Fruit fly (Drosophila melanogaster) whole organism, embryonic: ENCODE results near the gene sing.
A peak's percentile ranks its signal among the peaks of the same experiment; 100 is the strongest.

Source experiments
- Atf3 ChIP-seq: fragments of 200-800 bp; sonication (Bioruptor generic); optimal IDR thresholded peaks from 3 replicates; lab custom pipeline; 2016; ENCODE audit warnings: missing biosample characterization, missing genetic modification characterization
- CG11085 ChIP-seq: fragments of 200-800 bp; sonication (Bioruptor generic); IDR thresholded peaks from 2 replicates; pipeline ENCODE4 v1.3.6; 2022; ENCODE audit warnings: missing biosample characterization, missing genetic modification characterization
- CG14014 ChIP-seq: fragments of 200-800 bp; sonication (Bioruptor generic); IDR thresholded peaks from 2 replicates; pipeline ENCODE4 v1.3.6; 2022; ENCODE audit warnings: missing biosample characterization, missing genetic modification characterization
- CG1647 ChIP-seq: fragments of 200-800 bp; sonication (Bioruptor generic); optimal IDR thresholded peaks from 3 replicates; lab custom pipeline; 2016; ENCODE audit warnings: missing biosample characterization, missing genetic modification characterization
- CG18476 ChIP-seq: fragments of 200-800 bp; sonication (Bioruptor generic); optimal IDR thresholded peaks from 2 replicates; lab custom pipeline; 2016; ENCODE audit warnings: missing biosample characterization, mild to moderate bottlenecking, missing genetic modification characterization
- CG2202 ChIP-seq: fragments of 200-800 bp; sonication (Bioruptor generic); optimal IDR thresholded peaks from 2 replicates; lab custom pipeline; 2018; ENCODE audit warnings: missing biosample characterization, mild to moderate bottlenecking, missing genetic modification characterization
- CG34422 ChIP-seq: fragments of 200-800 bp; sonication (Bioruptor generic); IDR thresholded peaks from 3 replicates; pipeline ENCODE4 v1.3.6; 2022; ENCODE audit warnings: missing biosample characterization, missing genetic modification characterization
- CG3838 ChIP-seq: fragments of 200-800 bp; sonication (Bioruptor generic); optimal IDR thresholded peaks from 3 replicates; lab custom pipeline; 2016; ENCODE audit warnings: missing biosample characterization, missing genetic modification characterization
- CG4360 ChIP-seq: fragments of 200-800 bp; sonication (Bioruptor generic); IDR thresholded peaks from 2 replicates; pipeline ENCODE4 v1.3.6; 2022; ENCODE audit warnings: missing biosample characterization, missing genetic modification characterization
- CG4707 ChIP-seq: fragments of 200-800 bp; sonication (Bioruptor generic); optimal IDR thresholded peaks from 2 replicates; lab custom pipeline; 2018; ENCODE audit warnings: missing biosample characterization, mild to moderate bottlenecking, missing genetic modification characterization, moderate library complexity
- CG6689 ChIP-seq: fragments of 200-800 bp; sonication (Bioruptor generic); IDR thresholded peaks from 2 replicates; pipeline ENCODE4 v1.3.6; 2022; ENCODE audit warnings: missing biosample characterization, missing genetic modification characterization
- CG6854 ChIP-seq: fragments of 200-800 bp; sonication (Bioruptor generic); optimal IDR thresholded peaks from 3 replicates; lab custom pipeline; 2017; ENCODE audit warnings: missing biosample characterization, mild to moderate bottlenecking, missing genetic modification characterization
- CG7372 ChIP-seq: fragments of 200-800 bp; sonication (Bioruptor generic); IDR thresholded peaks from 2 replicates; pipeline ENCODE4 v1.3.6; 2022; ENCODE audit warnings: missing biosample characterization, missing genetic modification characterization
- CG7963 ChIP-seq: fragments of 200-800 bp; sonication (Bioruptor generic); IDR thresholded peaks from 3 replicates; pipeline ENCODE4 v1.3.6; 2022; ENCODE audit warnings: missing biosample characterization, missing genetic modification characterization; ENCODE audit not compliant: partially characterized antibody
- CG9876 ChIP-seq: fragments of 200-800 bp; sonication (Bioruptor generic); optimal IDR thresholded peaks from 2 replicates; lab custom pipeline; 2016; ENCODE audit warnings: missing biosample characterization, missing genetic modification characterization
- CoRest ChIP-seq: fragments of 200-800 bp; sonication (Bioruptor generic); optimal IDR thresholded peaks from 3 replicates; lab custom pipeline; 2018; ENCODE audit warnings: missing biosample characterization, mild to moderate bottlenecking, missing genetic modification characterization, moderate library complexity
- CrebB ChIP-seq: fragments of 200-800 bp; sonication (Bioruptor generic); optimal IDR thresholded peaks from 3 replicates; lab custom pipeline; 2018; ENCODE audit warnings: missing biosample characterization, mild to moderate bottlenecking, missing genetic modification characterization
- Dad ChIP-seq: fragments of 200-800 bp; sonication (Bioruptor generic); optimal IDR thresholded peaks from 3 replicates; lab custom pipeline; 2016; ENCODE audit warnings: missing biosample characterization, missing genetic modification characterization
- ERR ChIP-seq: fragments of 200-800 bp; sonication (Bioruptor generic); optimal IDR thresholded peaks from 2 replicates; lab custom pipeline; 2016; ENCODE audit warnings: missing biosample characterization, missing genetic modification characterization
- Gsc ChIP-seq: fragments of 200-800 bp; sonication (Bioruptor generic); IDR thresholded peaks from 2 replicates; pipeline ENCODE4 v1.3.6; 2022; ENCODE audit warnings: missing biosample characterization, missing genetic modification characterization
- HLHmδ ChIP-seq: fragments of 200-800 bp; sonication (Bioruptor generic); optimal IDR thresholded peaks from 2 replicates; lab custom pipeline; 2018; ENCODE audit warnings: missing biosample characterization, mild to moderate bottlenecking, missing genetic modification characterization, moderate library complexity
- Opbp ChIP-seq: fragments of 200-800 bp; sonication (Bioruptor generic); IDR thresholded peaks from 3 replicates; pipeline ENCODE4 v1.3.6; 2022; ENCODE audit warnings: missing biosample characterization, missing genetic modification characterization; ENCODE audit not compliant: partially characterized antibody
- Xrp1 ChIP-seq: fragments of 200-800 bp; sonication (Bioruptor generic); IDR thresholded peaks from 2 replicates; pipeline ENCODE4 v1.3.6; 2022; ENCODE audit warnings: missing biosample characterization, missing genetic modification characterization
- ab ChIP-seq: fragments of 200-800 bp; sonication (Bioruptor generic); optimal IDR thresholded peaks from 2 replicates; lab custom pipeline; 2016; ENCODE audit warnings: missing biosample characterization, missing genetic modification characterization
- ac ChIP-seq: fragments of 200-800 bp; sonication (Bioruptor generic); optimal IDR thresholded peaks from 3 replicates; lab custom pipeline; 2017; ENCODE audit warnings: missing biosample characterization, mild to moderate bottlenecking, missing genetic modification characterization
- ash1 ChIP-seq: fragments of 200-800 bp; sonication (Bioruptor generic); optimal IDR thresholded peaks from 2 replicates; lab custom pipeline; 2018; ENCODE audit warnings: missing biosample characterization, mild to moderate bottlenecking, missing genetic modification characterization
- chm ChIP-seq: fragments of 200-800 bp; sonication (Bioruptor generic); IDR thresholded peaks from 2 replicates; pipeline ENCODE4 v1.3.6; 2022; ENCODE audit warnings: missing biosample characterization, missing genetic modification characterization
- ci ChIP-seq: fragments of 200-800 bp; sonication (Bioruptor generic); IDR thresholded peaks from 3 replicates; pipeline ENCODE4 v1.3.6; 2022; ENCODE audit warnings: missing biosample characterization, missing genetic modification characterization
- cwo ChIP-seq: fragments of 200-800 bp; sonication (Bioruptor generic); optimal IDR thresholded peaks from 3 replicates; lab custom pipeline; 2017; ENCODE audit warnings: missing biosample characterization, missing genetic modification characterization, mild to moderate bottlenecking, moderate library complexity, missing genetic modification reagents
- ems ChIP-seq: fragments of 200-800 bp; sonication (Bioruptor generic); optimal IDR thresholded peaks from 3 replicates; lab custom pipeline; 2016; ENCODE audit warnings: missing biosample characterization, missing genetic modification characterization
- exex ChIP-seq: fragments of 200-800 bp; sonication (Bioruptor generic); optimal IDR thresholded peaks from 4 replicates; lab custom pipeline; 2018; ENCODE audit warnings: missing biosample characterization, mild to moderate bottlenecking, missing genetic modification characterization, moderate library complexity
- fd3F ChIP-seq: fragments of 200-800 bp; sonication (Bioruptor generic); optimal IDR thresholded peaks from 2 replicates; lab custom pipeline; 2018; ENCODE audit warnings: missing biosample characterization, mild to moderate bottlenecking, missing genetic modification characterization, moderate library complexity
- gfzf ChIP-seq: fragments of 200-800 bp; sonication (Bioruptor generic); optimal IDR thresholded peaks from 2 replicates; lab custom pipeline; 2016; ENCODE audit warnings: missing biosample characterization, mild to moderate bottlenecking, missing genetic modification characterization, moderate library complexity
- grau ChIP-seq: fragments of 200-800 bp; optimal IDR thresholded peaks from 3 replicates; lab custom pipeline; 2019; ENCODE audit warnings: missing biosample characterization, mild to moderate bottlenecking, missing genetic modification characterization, moderate library complexity
- gsb ChIP-seq: fragments of 200-800 bp; sonication (Bioruptor generic); IDR thresholded peaks from 2 replicates; pipeline ENCODE4 v1.3.6; 2022; ENCODE audit warnings: missing biosample characterization, missing genetic modification characterization
- hkb ChIP-seq, 2 experiments: fragments of 200-800 bp in 1 of 2; fragments of >200 bp in 1 of 2; sonication (Bioruptor generic) in 1 of 2; IDR thresholded peaks in 1 of 2; optimal IDR thresholded peaks in 1 of 2; 2 replicates each; pipeline versions ENCODE4 v1.3.6 to Lab custom; 2017 to 2022; ENCODE audit warnings: missing biosample characterization in 1 of 2, missing genetic modification characterization in 1 of 2
- hth ChIP-seq: fragments of >200 bp; optimal IDR thresholded peaks from 2 replicates; lab custom pipeline; 2017; ENCODE audit warnings: inconsistent platforms
- ind ChIP-seq: fragments of 200-800 bp; sonication (Bioruptor generic); optimal IDR thresholded peaks from 3 replicates; lab custom pipeline; 2016; ENCODE audit warnings: missing biosample characterization, missing genetic modification characterization
- kni ChIP-seq: fragments of 200-800 bp; sonication (Bioruptor generic); optimal IDR thresholded peaks from 3 replicates; lab custom pipeline; 2017; ENCODE audit warnings: mild to moderate bottlenecking, missing biosample characterization, missing genetic modification reagents, missing genetic modification characterization
- mirr ChIP-seq: fragments of 200-800 bp; sonication (Bioruptor generic); optimal IDR thresholded peaks from 3 replicates; lab custom pipeline; 2018; ENCODE audit warnings: missing biosample characterization, mild to moderate bottlenecking, missing genetic modification characterization
- oc ChIP-seq: fragments of 200-800 bp; sonication (Bioruptor generic); optimal IDR thresholded peaks from 2 replicates; lab custom pipeline; 2018; ENCODE audit warnings: missing biosample characterization, mild to moderate bottlenecking, missing genetic modification characterization, moderate library complexity
- otp ChIP-seq: fragments of 200-800 bp; sonication (Bioruptor generic); IDR thresholded peaks from 3 replicates; pipeline ENCODE4, ENCODE4 v1.3.6; 2022; ENCODE audit warnings: missing biosample characterization, missing genetic modification characterization
- pnt ChIP-seq: fragments of 200-800 bp; sonication (Bioruptor generic); optimal IDR thresholded peaks from 3 replicates; lab custom pipeline; 2016; ENCODE audit warnings: missing biosample characterization, missing genetic modification characterization
- sim ChIP-seq: fragments of 200-800 bp; sonication (Bioruptor generic); IDR thresholded peaks from 2 replicates; pipeline ENCODE4 v1.3.6; 2022; ENCODE audit warnings: missing biosample characterization, missing genetic modification characterization
- tgo ChIP-seq: fragments of 200-800 bp; sonication (Bioruptor generic); IDR thresholded peaks from 3 replicates; pipeline ENCODE4 v1.3.6; 2022; ENCODE audit warnings: missing biosample characterization, missing genetic modification characterization
- tio ChIP-seq: fragments of 200-800 bp; sonication (Bioruptor generic); optimal IDR thresholded peaks from 2 replicates; lab custom pipeline; 2017; ENCODE audit warnings: missing biosample characterization, missing genetic modification characterization, inconsistent platforms
- trh ChIP-seq: fragments of 200-800 bp; sonication (Bioruptor generic); optimal IDR thresholded peaks from 2 replicates; lab custom pipeline; 2016; ENCODE audit warnings: missing biosample characterization, missing genetic modification characterization
- wdn ChIP-seq: fragments of 200-800 bp; sonication (Bioruptor generic); IDR thresholded peaks from 2 replicates; pipeline ENCODE4 v1.3.6; 2022; ENCODE audit warnings: missing biosample characterization, missing genetic modification characterization
- zfh2 ChIP-seq: fragments of 200-800 bp; sonication (Bioruptor generic); optimal IDR thresholded peaks from 2 replicates; lab custom pipeline; 2016; ENCODE audit warnings: missing biosample characterization, missing genetic modification characterization

sing gene

dm6 chrX:16723203-16724173 is 44.4 kb downstream of the sing start (continued):
- TF ChIP-seq fd3F (GFP tag; lab: Kevin White, UChicago) (no peak), sim (no peak; the same call in 1 of the 2 replicates), Opbp (GFP tag; lab: Robert Waterston, UW) (no peak), ash1 (GFP tag; lab: Kevin White, UChicago) (no peak), CG6854 (GFP tag; lab: Kevin White, UChicago) (peak; percentile 30), mirr (no peak), CoRest (tag; lab: Kevin White, UChicago) (peak; percentile 89), zfh2 (GFP tag; lab: Kevin White, UChicago) (peak; percentile 19), CG18476 (GFP tag; lab: Kevin White, UChicago) (peak; percentile 6), ab (GFP tag; lab: Kevin White, UChicago) (no peak), CG6689 (GFP tag; lab: Robert Waterston, UW) (peak; percentile 76), CG11085 (GFP tag; lab: Robert Waterston, UW) (0 out of 2 replicates have a peak, but pooled peaks have one; percentile 32), ci (GFP tag; lab: Robert Waterston, UW) (peak; percentile 80), kni (GFP tag; lab: Kevin White, UChicago) (no peak), CG3838 (GFP tag; lab: Kevin White, UChicago) (no peak), HLHmδ (GFP tag; lab: Kevin White, UChicago) (no peak), tio (GFP tag; lab: Kevin White, UChicago) (peak; percentile 73), CG7963 (no peak), CG14014 (GFP tag; lab: Robert Waterston, UW) (no peak), ac (GFP tag; lab: Kevin White, UChicago) (no peak), Dad (no peak), trh (GFP tag; lab: Kevin White, UChicago) (no peak), CG4360 (GFP tag; lab: Robert Waterston, UW) (peak; percentile 95), CrebB (tag; lab: Kevin White, UChicago) (peak; percentile 43), ems (GFP tag; lab: Kevin White, UChicago) (no peak), Gsc (no peak), CG9876 (GFP tag; lab: Kevin White, UChicago) (no peak), gfzf (GFP tag; lab: Kevin White, UChicago) (no peak), Xrp1 (peak; percentile 74), otp (GFP tag; lab: Robert Waterston, UW) (peak; percentile 36; the same call in 1 of the 3 replicates), ind (GFP tag; lab: Kevin White, UChicago) (peak; percentile 34), CG7372 (GFP tag; lab: Robert Waterston, UW) (no peak), Atf3 (GFP tag; lab: Kevin White, UChicago) (peak; percentile 27), CG2202 (tag; lab: Kevin White, UChicago) (peak; percentile 47), CG34422 (peak; percentile 67; the same call in 2 of the 3 replicates), gsb (0 out of 2 replicates have a peak, but pooled peaks have one; percentile 27), pnt (GFP tag; lab: Kevin White, UChicago) (no peak), exex (no peak), wdn (peak; percentile 53), grau (tag; lab: Kevin White, UChicago) (peak; percentile 89), oc (tag; lab: Kevin White, UChicago) (peak; percentile 50), chm (GFP tag; lab: Robert Waterston, UW) (no peak), ERR (peak; percentile 2), CG1647 (no peak), hth (lab: Kevin White, UChicago) (no peak), CG4707 (GFP tag; lab: Kevin White, UChicago) (peak; percentile 54), cwo (GFP tag; lab: Kevin White, UChicago) (peak; percentile 24), hkb (optimal IDR thresholded peaks at IDR 0.05; lab: Kevin White, UChicago) (no peak), hkb (GFP tag; IDR thresholded peaks at IDR 0.05; lab: Robert Waterston, UW) (peak; percentile 83), tgo (peak; percentile 69)
